Fruit fly (Drosophila melanogaster) whole organism, adult: ENCODE measurements around the gene CG7966.

Source experiments
- CG7101 ChIP-seq: fragments of 200-800 bp; sonication (Bioruptor generic); optimal IDR thresholded peaks from 2 replicates; lab custom pipeline; 2018; ENCODE audit warnings: missing biosample characterization, mild to moderate bottlenecking, missing genetic modification characterization, moderate library complexity
- ovo ChIP-seq: fragments of 200-800 bp; sonication (Bioruptor generic); optimal IDR thresholded peaks from 2 replicates; lab custom pipeline; 2016; ENCODE audit warnings: missing biosample characterization, missing genetic modification characterization
- pad ChIP-seq: fragments of 200-800 bp; sonication (Bioruptor generic); optimal IDR thresholded peaks from 3 replicates; lab custom pipeline; 2017; ENCODE audit warnings: missing biosample characterization, missing genetic modification characterization, mild to moderate bottlenecking, moderate library complexity, missing genetic modification reagents

DNA sequence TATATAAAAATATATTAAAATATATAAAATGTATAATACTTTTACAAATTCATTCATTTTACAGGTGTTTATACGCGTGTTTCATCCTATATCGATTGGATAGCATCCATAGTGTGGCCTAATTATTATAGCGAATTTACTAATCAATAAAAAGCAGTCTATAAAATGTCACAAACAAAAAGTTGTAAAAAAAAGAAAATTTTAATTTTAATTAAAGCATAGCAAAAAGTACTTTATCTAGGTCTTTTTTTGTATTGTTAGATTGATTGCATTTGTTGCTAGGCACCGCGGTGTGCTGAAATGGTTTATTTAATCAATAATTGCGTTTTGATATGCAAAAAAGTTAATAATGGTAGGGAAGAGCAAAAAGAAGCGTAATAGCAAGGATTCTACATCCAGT, 7.4 kb downstream of the CG7966 start, which contains the start of gene CG45122:
- TF ChIP-seq ovo = no peak
- no peak for TF ChIP-seq pad (GFP tag; lab: Kevin White, UChicago)
- no peak for TF ChIP-seq CG7101 (tag; lab: Kevin White, UChicago)
